Fruit fly (Drosophila melanogaster) whole organism, embryonic: ENCODE data around the gene CG7080.

ENCODE experiments used
- Awh ChIP-seq: fragments of 200-800 bp; sonication (Bioruptor generic); IDR thresholded peaks from 2 replicates; pipeline ENCODE4, ENCODE4 v1.3.6; 2022; ENCODE audit warnings: missing biosample characterization, missing genetic modification characterization
- CG10267 ChIP-seq: fragments of 200-800 bp; sonication (Bioruptor generic); optimal IDR thresholded peaks from 2 replicates; lab custom pipeline; 2018; ENCODE audit warnings: missing biosample characterization, mild to moderate bottlenecking, missing genetic modification characterization, moderate library complexity
- CG12236 ChIP-seq: fragments of 200-800 bp; sonication (Bioruptor generic); optimal IDR thresholded peaks from 2 replicates; lab custom pipeline; 2016; ENCODE audit warnings: missing biosample characterization, missing genetic modification characterization
- CG12391 ChIP-seq: fragments of 200-800 bp; sonication (Bioruptor generic); optimal IDR thresholded peaks from 3 replicates; lab custom pipeline; 2018; ENCODE audit warnings: missing biosample characterization, mild to moderate bottlenecking, missing genetic modification characterization, moderate library complexity
- CG13424 ChIP-seq: fragments of 200-800 bp; sonication (Bioruptor generic); optimal IDR thresholded peaks from 2 replicates; lab custom pipeline; 2019; ENCODE audit warnings: missing biosample characterization, mild to moderate bottlenecking, missing genetic modification characterization, moderate library complexity
- CG13775 ChIP-seq: fragments of 200-800 bp; sonication (Bioruptor generic); optimal IDR thresholded peaks from 3 replicates; lab custom pipeline; 2017; ENCODE audit warnings: missing biosample characterization, mild to moderate bottlenecking, missing genetic modification characterization
- CG15514 ChIP-seq: fragments of 200-800 bp; sonication (Bioruptor generic); optimal IDR thresholded peaks from 3 replicates; lab custom pipeline; 2017; ENCODE audit warnings: missing biosample characterization, missing genetic modification characterization, mild to moderate bottlenecking, moderate library complexity, missing genetic modification reagents
- CG1602 ChIP-seq: fragments of 200-800 bp; sonication (Bioruptor generic); optimal IDR thresholded peaks from 3 replicates; lab custom pipeline; 2016; ENCODE audit warnings: missing biosample characterization, missing genetic modification characterization
- CG16813 ChIP-seq: fragments of 200-800 bp; sonication (Bioruptor generic); IDR thresholded peaks from 3 replicates; pipeline ENCODE4 v1.3.6; 2022; ENCODE audit warnings: missing biosample characterization, missing genetic modification characterization; ENCODE audit not compliant: partially characterized antibody
- CG31224 ChIP-seq: fragments of 200-800 bp; sonication (Bioruptor generic); IDR thresholded peaks from 2 replicates; pipeline ENCODE4 v1.3.6; 2022; ENCODE audit warnings: missing biosample characterization, missing genetic modification characterization
- CG32767 ChIP-seq: fragments of 200-800 bp; sonication (Bioruptor generic); IDR thresholded peaks from 2 replicates; pipeline ENCODE4 v1.3.6; 2022; ENCODE audit warnings: missing biosample characterization, missing genetic modification characterization
- CG33557 ChIP-seq: fragments of 200-800 bp; sonication (Bioruptor generic); optimal IDR thresholded peaks from 2 replicates; lab custom pipeline; 2019; ENCODE audit warnings: missing biosample characterization, mild to moderate bottlenecking, missing genetic modification characterization, moderate library complexity
- CG3847 ChIP-seq: fragments of 200-800 bp; sonication (Bioruptor generic); IDR thresholded peaks from 2 replicates; pipeline ENCODE4 v1.3.6; 2022; ENCODE audit warnings: missing biosample characterization, missing genetic modification characterization
- CG42726 ChIP-seq: fragments of 200-800 bp; sonication (Bioruptor generic); IDR thresholded peaks from 2 replicates; pipeline ENCODE4 v1.3.6; 2022; ENCODE audit warnings: missing biosample characterization, missing genetic modification characterization; ENCODE audit not compliant: partially characterized antibody
- CG6654 ChIP-seq: fragments of 200-800 bp; sonication (Bioruptor generic); optimal IDR thresholded peaks from 2 replicates; lab custom pipeline; 2017; ENCODE audit warnings: missing biosample characterization, mild to moderate bottlenecking, missing genetic modification characterization
- CG6683 ChIP-seq: fragments of 200-800 bp; sonication (Bioruptor generic); optimal IDR thresholded peaks from 2 replicates; lab custom pipeline; 2017; ENCODE audit warnings: missing biosample characterization, mild to moderate bottlenecking, missing genetic modification characterization, missing genetic modification reagents
- CG7745 ChIP-seq: fragments of 200-800 bp; sonication (Bioruptor generic); optimal IDR thresholded peaks from 2 replicates; lab custom pipeline; 2018; ENCODE audit warnings: missing biosample characterization, mild to moderate bottlenecking, missing genetic modification characterization, moderate library complexity
- CG9876 ChIP-seq: fragments of 200-800 bp; sonication (Bioruptor generic); optimal IDR thresholded peaks from 2 replicates; lab custom pipeline; 2016; ENCODE audit warnings: missing biosample characterization, missing genetic modification characterization
- Dip2 ChIP-seq: fragments of 200-800 bp; sonication (Bioruptor generic); IDR thresholded peaks from 2 replicates; pipeline ENCODE4 v1.3.6; 2022; ENCODE audit warnings: missing biosample characterization, missing genetic modification characterization
- Ets97D ChIP-seq: fragments of 200-800 bp; sonication (Bioruptor generic); optimal IDR thresholded peaks from 3 replicates; lab custom pipeline; 2016; ENCODE audit warnings: missing biosample characterization, missing genetic modification characterization
- Fer2 ChIP-seq: fragments of 200-800 bp; sonication (Bioruptor generic); optimal IDR thresholded peaks from 2 replicates; lab custom pipeline; 2018; ENCODE audit warnings: missing biosample characterization, mild to moderate bottlenecking, missing genetic modification characterization, moderate library complexity
- HHEX ChIP-seq: fragments of 200-800 bp; sonication (Bioruptor generic); optimal IDR thresholded peaks from 3 replicates; lab custom pipeline; 2017; ENCODE audit warnings: missing biosample characterization, mild to moderate bottlenecking, missing genetic modification characterization, missing genetic modification reagents
- HLH3B ChIP-seq: fragments of 200-800 bp; sonication (Bioruptor generic); IDR thresholded peaks from 2 replicates; pipeline ENCODE4 v1.3.6; 2022; ENCODE audit warnings: missing biosample characterization, missing genetic modification characterization
- HmgZ ChIP-seq: fragments of 200-800 bp; sonication (Bioruptor generic); optimal IDR thresholded peaks from 2 replicates; lab custom pipeline; 2018; ENCODE audit warnings: missing biosample characterization, mild to moderate bottlenecking, missing genetic modification characterization
- Hsf ChIP-seq: fragments of 200-800 bp; sonication (Bioruptor generic); optimal IDR thresholded peaks from 3 replicates; lab custom pipeline; 2016; ENCODE audit warnings: missing biosample characterization, missing genetic modification characterization
- Mad ChIP-seq: fragments of 200-800 bp; sonication (Bioruptor generic); optimal IDR thresholded peaks from 2 replicates; lab custom pipeline; 2016; ENCODE audit warnings: missing biosample characterization, missing genetic modification characterization
- Meics ChIP-seq: fragments of 200-800 bp; sonication (Bioruptor generic); optimal IDR thresholded peaks from 2 replicates; lab custom pipeline; 2017; ENCODE audit warnings: missing biosample characterization, mild to moderate bottlenecking, missing genetic modification characterization
- Stat92E ChIP-seq, 3 experiments: fragments of >200 bp in 2 of 3; fragments of 200-800 bp in 1 of 3; sonication (Bioruptor generic) in 1 of 3; optimal IDR thresholded peaks; 2 replicates each; lab custom pipeline; 2017 to 2019; ENCODE audit warnings: missing biosample characterization in 3 of 3, missing genetic modification characterization in 3 of 3, mild to moderate bottlenecking in 1 of 3, moderate library complexity in 1 of 3
- Xrp1 ChIP-seq: fragments of 200-800 bp; sonication (Bioruptor generic); IDR thresholded peaks from 2 replicates; pipeline ENCODE4 v1.3.6; 2022; ENCODE audit warnings: missing biosample characterization, missing genetic modification characterization
- az2 ChIP-seq: fragments of 200-800 bp; sonication (Bioruptor generic); optimal IDR thresholded peaks from 3 replicates; lab custom pipeline; 2016; ENCODE audit warnings: missing biosample characterization, missing genetic modification characterization
- bbx ChIP-seq: fragments of 200-800 bp; sonication (Bioruptor generic); IDR thresholded peaks from 2 replicates; pipeline ENCODE4 v1.3.6; 2022; ENCODE audit warnings: missing biosample characterization, missing genetic modification characterization; ENCODE audit not compliant: partially characterized antibody
- bigmax ChIP-seq: fragments of 200-800 bp; sonication (Bioruptor generic); optimal IDR thresholded peaks from 2 replicates; lab custom pipeline; 2018; ENCODE audit warnings: missing biosample characterization, mild to moderate bottlenecking, missing genetic modification characterization
- corto ChIP-seq: fragments of 200-800 bp; sonication (Bioruptor generic); optimal IDR thresholded peaks from 2 replicates; lab custom pipeline; 2016; ENCODE audit warnings: missing biosample characterization, mild to moderate bottlenecking, missing genetic modification characterization, moderate library complexity
- dimm ChIP-seq: fragments of 200-800 bp; sonication (Bioruptor generic); IDR thresholded peaks from 2 replicates; pipeline ENCODE4 v1.3.6; 2022; ENCODE audit warnings: missing biosample characterization, missing genetic modification characterization
- emc ChIP-seq: fragments of 200-800 bp; sonication (Bioruptor generic); optimal IDR thresholded peaks from 2 replicates; lab custom pipeline; 2016; ENCODE audit warnings: missing biosample characterization, missing genetic modification characterization
- esg ChIP-seq: fragments of 200-800 bp; sonication (Bioruptor generic); conservative IDR thresholded peaks from 2 replicates; pipeline ENCODE4 v1.3.6; 2022; ENCODE audit warnings: missing biosample characterization, missing genetic modification characterization
- ewg ChIP-seq: fragments of 200-800 bp; sonication (Bioruptor generic); optimal IDR thresholded peaks from 3 replicates; lab custom pipeline; 2017; ENCODE audit warnings: mild to moderate bottlenecking, missing biosample characterization, missing genetic modification reagents, missing genetic modification characterization
- gce ChIP-seq: fragments of 200-800 bp; sonication (Bioruptor generic); IDR thresholded peaks from 3 replicates; pipeline ENCODE4 v1.3.6; 2022; ENCODE audit warnings: missing biosample characterization, missing genetic modification characterization
- gcm2 ChIP-seq: fragments of 200-800 bp; sonication (Bioruptor generic); optimal IDR thresholded peaks from 2 replicates; lab custom pipeline; 2016; ENCODE audit warnings: missing biosample characterization, missing genetic modification characterization
- gfzf ChIP-seq: fragments of 200-800 bp; sonication (Bioruptor generic); optimal IDR thresholded peaks from 2 replicates; lab custom pipeline; 2016; ENCODE audit warnings: missing biosample characterization, mild to moderate bottlenecking, missing genetic modification characterization, moderate library complexity
- mam ChIP-seq: fragments of 200-800 bp; sonication (Bioruptor generic); optimal IDR thresholded peaks from 3 replicates; lab custom pipeline; 2016; ENCODE audit warnings: missing biosample characterization, missing genetic modification characterization
- mirr ChIP-seq: fragments of 200-800 bp; sonication (Bioruptor generic); optimal IDR thresholded peaks from 3 replicates; lab custom pipeline; 2018; ENCODE audit warnings: missing biosample characterization, mild to moderate bottlenecking, missing genetic modification characterization
- nerfin-2 ChIP-seq: fragments of 200-800 bp; sonication (Bioruptor generic); IDR thresholded peaks from 2 replicates; pipeline ENCODE4 v1.3.6; 2022; ENCODE audit warnings: missing biosample characterization, missing genetic modification characterization; ENCODE audit not compliant: partially characterized antibody
- pita ChIP-seq: fragments of 200-800 bp; sonication (Bioruptor generic); optimal IDR thresholded peaks from 2 replicates; lab custom pipeline; 2017; ENCODE audit warnings: missing biosample characterization, mild to moderate bottlenecking, missing genetic modification characterization
- psq ChIP-seq: fragments of 200-800 bp; sonication (Bioruptor generic); optimal IDR thresholded peaks from 2 replicates; lab custom pipeline; 2017; ENCODE audit warnings: missing biosample characterization, missing genetic modification characterization
- slou ChIP-seq: fragments of 200-800 bp; sonication (Bioruptor generic); optimal IDR thresholded peaks from 3 replicates; lab custom pipeline; 2016; ENCODE audit warnings: missing biosample characterization, missing genetic modification characterization
- wek ChIP-seq: fragments of 200-800 bp; sonication (Bioruptor generic); optimal IDR thresholded peaks from 3 replicates; lab custom pipeline; 2018; ENCODE audit warnings: missing biosample characterization, mild to moderate bottlenecking, missing genetic modification characterization, moderate library complexity
- zen2 ChIP-seq: fragments of 200-800 bp; sonication (Bioruptor generic); IDR thresholded peaks from 3 replicates; pipeline ENCODE4 v1.3.6; 2022; ENCODE audit warnings: missing biosample characterization, missing genetic modification characterization; ENCODE audit not compliant: partially characterized antibody

Gene CG7080

DNA sequence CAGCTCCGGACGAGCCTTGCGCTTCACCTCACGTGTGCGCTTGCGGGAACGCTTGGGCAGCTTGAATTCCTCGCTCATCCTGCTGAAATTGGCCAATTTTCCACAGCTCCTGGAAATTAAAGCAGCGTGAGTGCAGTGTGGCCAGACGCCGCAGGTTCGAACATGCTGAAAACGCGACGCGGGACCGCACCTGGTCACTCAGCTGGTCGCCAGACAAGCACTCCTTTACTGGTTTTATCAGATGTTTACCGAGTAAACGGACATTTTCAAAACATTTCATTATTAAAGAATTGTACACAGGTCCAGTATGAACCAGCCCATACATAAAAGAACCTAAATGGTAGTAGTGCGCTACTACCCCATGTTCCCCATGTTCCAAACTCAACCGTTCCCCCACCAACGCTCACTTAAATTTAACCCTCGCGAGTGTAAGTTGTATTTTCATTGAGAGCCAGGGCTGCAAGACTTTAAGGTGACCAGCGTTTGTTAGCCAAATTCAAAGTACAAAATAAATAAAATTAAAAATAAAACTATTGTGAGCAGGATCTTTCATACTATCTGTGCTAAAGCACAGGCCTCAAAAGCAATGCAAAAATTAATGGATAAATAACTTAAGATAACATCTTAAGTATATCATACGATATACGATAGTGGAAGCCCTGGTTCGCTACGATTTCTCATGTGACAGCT lies 33.3 kb downstream of the CG7080 start, which contains the start of the genes JMJD6, CG7071 and Muted (continued):
- TF ChIP-seq dimm (GFP tag; lab: Robert Waterston, UW) (peak; percentile 64; the same call in 1 of the 2 replicates), CG31224 (GFP tag; lab: Robert Waterston, UW) (peak; percentile 80), az2 (GFP tag; lab: Kevin White, UChicago) (peak; percentile 94), Hsf (GFP tag; lab: Kevin White, UChicago) (peak; percentile 95), gfzf (GFP tag; lab: Kevin White, UChicago) (peak; percentile 90), CG7745 (tag; lab: Kevin White, UChicago) (peak; percentile 13), CG32767 (GFP tag; lab: Robert Waterston, UW) (peak; percentile 83; the same call in 1 of the 2 replicates), Awh (GFP tag; lab: Robert Waterston, UW) (peak; percentile 85), Stat92E (GFP tag; optimal IDR thresholded peaks at IDR 0.05; lab: Kevin White, UChicago) (peak in 1 of 3 experiments; percentile 22), mirr (peak; percentile 75), slou (GFP tag; lab: Kevin White, UChicago) (peak; percentile 88), bigmax (GFP tag; lab: Kevin White, UChicago) (no peak), ewg (GFP tag; lab: Kevin White, UChicago) (peak; percentile 80), CG13424 (tag; lab: Kevin White, UChicago) (peak; percentile 96), CG1602 (peak; percentile 93), CG42726 (GFP tag; lab: Robert Waterston, UW) (peak; percentile 66; the same call in 1 of the 2 replicates), HLH3B (GFP tag; lab: Robert Waterston, UW) (peak; percentile 92), psq (peak; percentile 81), CG33557 (GFP tag; lab: Kevin White, UChicago) (peak; percentile 89), mam (GFP tag; lab: Kevin White, UChicago) (peak; percentile 93), bbx (GFP tag; lab: Robert Waterston, UW) (peak; percentile 63; the same call in 1 of the 2 replicates), esg (GFP tag; lab: Robert Waterston, UW) (peak; percentile 85), emc (GFP tag; lab: Kevin White, UChicago) (peak; percentile 64), pita (no peak), CG15514 (peak; percentile 92), HmgZ (tag; lab: Kevin White, UChicago) (peak; percentile 93), CG13775 (GFP tag; lab: Kevin White, UChicago) (peak; percentile 94), CG12391 (peak; percentile 97), gce (GFP tag; lab: Robert Waterston, UW) (peak; percentile 82; the same call in 2 of the 3 replicates), wek (no peak), Xrp1 (GFP tag; lab: Robert Waterston, UW) (peak; percentile 94), zen2 (peak; percentile 55; the same call in 1 of the 3 replicates), Fer2 (tag; lab: Kevin White, UChicago) (peak; percentile 92), HHEX (GFP tag; lab: Kevin White, UChicago) (peak; percentile 87), Mad (GFP tag; lab: Kevin White, UChicago) (peak; percentile 83), nerfin-2 (GFP tag; lab: Robert Waterston, UW) (peak; percentile 53; the same call in 1 of the 2 replicates), CG6654 (peak; percentile 64), Ets97D (GFP tag; lab: Kevin White, UChicago) (peak; percentile 87), CG6683 (GFP tag; lab: Kevin White, UChicago) (peak; percentile 72), CG10267 (tag; lab: Kevin White, UChicago) (peak; percentile 86), CG9876 (GFP tag; lab: Kevin White, UChicago) (peak; percentile 63), corto (peak; percentile 76), CG16813 (peak; percentile 74), gcm2 (GFP tag; lab: Kevin White, UChicago) (peak; percentile 65), Dip2 (peak; percentile 40; the same call in 1 of the 2 replicates), Meics (GFP tag; lab: Kevin White, UChicago) (peak; percentile 90), CG12236 (GFP tag; lab: Kevin White, UChicago) (peak; percentile 57), CG3847 (GFP tag; lab: Robert Waterston, UW) (peak; percentile 95)
